Fruit fly (Drosophila melanogaster) whole organism, prepupa: Measurements from ENCODE around the gene CG2147.

Experiments
- Blimp-1 ChIP-seq: fragments of 200-800 bp; sonication (Bioruptor generic); optimal IDR thresholded peaks from 3 replicates; lab custom pipeline; 2017; ENCODE audit warnings: missing biosample characterization, missing genetic modification characterization, mild to moderate bottlenecking, moderate library complexity, missing genetic modification reagents
- CG11294 ChIP-seq: fragments of 200-800 bp; sonication (Bioruptor generic); IDR thresholded peaks from 2 replicates; pipeline ENCODE4 v1.3.6; 2022; ENCODE audit warnings: missing biosample characterization, missing genetic modification characterization
- CG15336 ChIP-seq: fragments of 200-800 bp; sonication (Bioruptor generic); IDR thresholded peaks from 2 replicates; pipeline ENCODE4 v1.3.6; 2022; ENCODE audit warnings: missing biosample characterization, missing genetic modification characterization
- CG1621 ChIP-seq: fragments of 200-800 bp; sonication (Bioruptor generic); optimal IDR thresholded peaks from 3 replicates; lab custom pipeline; 2018; ENCODE audit warnings: missing biosample characterization, mild to moderate bottlenecking, missing genetic modification characterization
- CG16779 ChIP-seq: fragments of 200-800 bp; sonication (Bioruptor generic); optimal IDR thresholded peaks from 3 replicates; lab custom pipeline; 2017; ENCODE audit warnings: missing biosample characterization, mild to moderate bottlenecking, missing genetic modification characterization
- CG31627 ChIP-seq: fragments of 200-800 bp; sonication (Bioruptor generic); optimal IDR thresholded peaks from 3 replicates; lab custom pipeline; 2016; ENCODE audit warnings: missing biosample characterization, missing genetic modification characterization
- CG34406 ChIP-seq: fragments of 200-800 bp; sonication (Bioruptor generic); optimal IDR thresholded peaks from 3 replicates; lab custom pipeline; 2016; ENCODE audit warnings: missing biosample characterization, missing genetic modification characterization
- CG3919 ChIP-seq: fragments of 200-800 bp; sonication (Bioruptor generic); optimal IDR thresholded peaks from 3 replicates; lab custom pipeline; 2016; ENCODE audit warnings: missing biosample characterization, missing genetic modification characterization
- CG4318 ChIP-seq: fragments of 200-800 bp; sonication (Bioruptor generic); optimal IDR thresholded peaks from 3 replicates; lab custom pipeline; 2017; ENCODE audit warnings: missing biosample characterization, mild to moderate bottlenecking, missing genetic modification characterization
- CG6163 ChIP-seq: fragments of 200-800 bp; sonication (Bioruptor generic); IDR thresholded peaks from 3 replicates; pipeline ENCODE4 v1.3.6; 2022; ENCODE audit warnings: missing biosample characterization, missing genetic modification characterization
- CG6276 ChIP-seq: fragments of 200-800 bp; sonication (Bioruptor generic); optimal IDR thresholded peaks from 2 replicates; lab custom pipeline; 2017; ENCODE audit warnings: missing biosample characterization, mild to moderate bottlenecking, missing genetic modification characterization
- CG6792 ChIP-seq: fragments of 200-800 bp; sonication (Bioruptor generic); optimal IDR thresholded peaks from 3 replicates; lab custom pipeline; 2016; ENCODE audit warnings: missing biosample characterization, missing genetic modification characterization
- CG6808 ChIP-seq: fragments of 200-800 bp; sonication (Bioruptor generic); optimal IDR thresholded peaks from 3 replicates; lab custom pipeline; 2017; ENCODE audit warnings: missing biosample characterization, missing genetic modification characterization, mild to moderate bottlenecking, moderate library complexity, missing genetic modification reagents
- CG6854 ChIP-seq: fragments of 200-800 bp; sonication (Bioruptor generic); optimal IDR thresholded peaks from 2 replicates; lab custom pipeline; 2017; ENCODE audit warnings: missing biosample characterization, mild to moderate bottlenecking, missing genetic modification characterization
- CG7368 ChIP-seq: fragments of 200-800 bp; sonication (Bioruptor generic); optimal IDR thresholded peaks from 3 replicates; lab custom pipeline; 2016; ENCODE audit warnings: missing biosample characterization, missing genetic modification characterization
- CG8119 ChIP-seq: fragments of 200-800 bp; sonication (Bioruptor generic); IDR thresholded peaks from 3 replicates; pipeline ENCODE4 v1.3.6; 2022; ENCODE audit warnings: missing biosample characterization, missing genetic modification characterization
- CG8632 ChIP-seq: fragments of 200-800 bp; sonication (Bioruptor generic); optimal IDR thresholded peaks from 3 replicates; lab custom pipeline; 2016; ENCODE audit warnings: missing biosample characterization, missing genetic modification characterization
- CG9139 ChIP-seq: fragments of 200-800 bp; sonication (Bioruptor generic); optimal IDR thresholded peaks from 3 replicates; lab custom pipeline; 2017; ENCODE audit warnings: missing biosample characterization, mild to moderate bottlenecking, missing genetic modification characterization
- Eip78C ChIP-seq: fragments of 200-800 bp; sonication (Bioruptor generic); peaks from one replicate; lab custom pipeline; 2016; ENCODE audit warnings: missing biosample characterization, missing genetic modification characterization
- Eip93F ChIP-seq: fragments of 200-800 bp; sonication (Bioruptor generic); optimal IDR thresholded peaks from 2 replicates; lab custom pipeline; 2016; ENCODE audit warnings: missing biosample characterization, mild to moderate bottlenecking, missing genetic modification characterization
- Ets21C ChIP-seq: fragments of 200-800 bp; sonication (Bioruptor generic); optimal IDR thresholded peaks from 3 replicates; lab custom pipeline; 2016; ENCODE audit warnings: missing biosample characterization, missing genetic modification characterization
- Ets96B ChIP-seq: fragments of 200-800 bp; optimal IDR thresholded peaks from 2 replicates; lab custom pipeline; 2019; ENCODE audit warnings: missing biosample characterization, mild to moderate bottlenecking, missing genetic modification characterization, moderate library complexity
- Gug ChIP-seq: fragments of 200-800 bp; sonication (Bioruptor generic); IDR thresholded peaks from 2 replicates; pipeline ENCODE4 v1.3.6; 2022; ENCODE audit warnings: missing biosample characterization, missing genetic modification characterization
- Hr38 ChIP-seq: sonication (Bioruptor generic); optimal IDR thresholded peaks from 2 replicates; lab custom pipeline; 2016; ENCODE audit warnings: missing biosample characterization, missing genetic modification characterization
- Hr4 ChIP-seq: fragments of 200-800 bp; sonication (Bioruptor generic); optimal IDR thresholded peaks from 3 replicates; lab custom pipeline; 2016; ENCODE audit warnings: missing biosample characterization, missing genetic modification characterization
- OdsH ChIP-seq: fragments of 200-800 bp; sonication (Bioruptor generic); optimal IDR thresholded peaks from 3 replicates; lab custom pipeline; 2016; ENCODE audit warnings: missing biosample characterization, missing genetic modification characterization
- Smox ChIP-seq: fragments of 200-800 bp; sonication (Bioruptor generic); optimal IDR thresholded peaks from 3 replicates; lab custom pipeline; 2016; ENCODE audit warnings: missing biosample characterization, missing genetic modification characterization
- Sox14 ChIP-seq: fragments of 200-800 bp; sonication (Bioruptor generic); optimal IDR thresholded peaks from 3 replicates; lab custom pipeline; 2016; ENCODE audit warnings: missing biosample characterization, missing genetic modification characterization
- Sox15 ChIP-seq: fragments of 200-800 bp; sonication (Bioruptor generic); optimal IDR thresholded peaks from 3 replicates; lab custom pipeline; 2016; ENCODE audit warnings: missing biosample characterization, missing genetic modification characterization
- achi ChIP-seq: fragments of 200-800 bp; sonication (Bioruptor generic); optimal IDR thresholded peaks from 3 replicates; lab custom pipeline; 2016; ENCODE audit warnings: missing biosample characterization, missing genetic modification characterization
- dac ChIP-seq: fragments of 200-800 bp; sonication (Bioruptor generic); optimal IDR thresholded peaks from 2 replicates; lab custom pipeline; 2017; ENCODE audit warnings: missing biosample characterization, mild to moderate bottlenecking, missing genetic modification characterization
- dsx ChIP-seq: fragments of 200-800 bp; optimal IDR thresholded peaks from 3 replicates; lab custom pipeline; 2019; ENCODE audit warnings: missing biosample characterization, mild to moderate bottlenecking, missing genetic modification characterization, moderate library complexity; ENCODE audit not compliant: poor library complexity, severe bottlenecking
- eg ChIP-seq: fragments of 200-800 bp; sonication (Bioruptor generic); IDR thresholded peaks from 3 replicates; pipeline ENCODE4 v1.3.6; 2022; ENCODE audit warnings: missing biosample characterization, missing genetic modification characterization
- fd59A ChIP-seq: fragments of 200-800 bp; sonication (Bioruptor generic); optimal IDR thresholded peaks from 2 replicates; lab custom pipeline; 2017; ENCODE audit warnings: missing biosample characterization, mild to moderate bottlenecking, missing genetic modification characterization, missing genetic modification reagents
- fd85E ChIP-seq: fragments of 200-800 bp; sonication (Bioruptor generic); optimal IDR thresholded peaks from 3 replicates; lab custom pipeline; 2016; ENCODE audit warnings: missing biosample characterization, missing genetic modification characterization
- fkh ChIP-seq: fragments of 200-800 bp; sonication (Bioruptor generic); optimal IDR thresholded peaks from 3 replicates; lab custom pipeline; 2017; ENCODE audit warnings: missing biosample characterization, mild to moderate bottlenecking, missing genetic modification characterization, moderate library complexity
- lz ChIP-seq: fragments of 200-800 bp; sonication (Bioruptor generic); optimal IDR thresholded peaks from 3 replicates; lab custom pipeline; 2016; ENCODE audit warnings: missing biosample characterization, missing genetic modification characterization
- pdm3 ChIP-seq: fragments of 200-800 bp; sonication (Bioruptor generic); optimal IDR thresholded peaks from 3 replicates; lab custom pipeline; 2016; ENCODE audit warnings: missing biosample characterization, missing genetic modification characterization
- salr ChIP-seq, 2 experiments: fragments of 200-800 bp; sonication (Bioruptor generic); optimal IDR thresholded peaks; 3 replicates each; lab custom pipeline; 2016 to 2018; ENCODE audit warnings: missing biosample characterization in 2 of 2, missing genetic modification characterization in 2 of 2, mild to moderate bottlenecking in 1 of 2
- spab ChIP-seq: fragments of 200-800 bp; sonication (Bioruptor generic); optimal IDR thresholded peaks from 2 replicates; lab custom pipeline; 2017; ENCODE audit warnings: missing biosample characterization, mild to moderate bottlenecking, missing genetic modification characterization, missing genetic modification reagents
- svp ChIP-seq: fragments of 200-800 bp; sonication (Bioruptor generic); peaks from one replicate; lab custom pipeline; 2016; ENCODE audit warnings: missing biosample characterization, missing genetic modification characterization
- vri ChIP-seq: fragments of 200-800 bp; sonication (Bioruptor generic); optimal IDR thresholded peaks from 3 replicates; lab custom pipeline; 2016; ENCODE audit warnings: missing biosample characterization, mild to moderate bottlenecking, missing genetic modification characterization

The CG2147 gene

dm6 chrX:8193017-8193556 lies 47.4 kb upstream of the CG2147 start (continued):
- TF ChIP-seq OdsH (GFP tag; lab: Kevin White, UChicago): no peak
- no peak for TF ChIP-seq fd59A (GFP tag; lab: Kevin White, UChicago)
- TF ChIP-seq CG31627 (GFP tag; lab: Kevin White, UChicago): no peak
- peak; percentile 71 for TF ChIP-seq Eip78C (GFP tag; lab: Kevin White, UChicago)
- no peak for TF ChIP-seq Smox (GFP tag; lab: Kevin White, UChicago)
- TF ChIP-seq CG11294 (GFP tag; lab: Robert Waterston, UW): no peak
- TF ChIP-seq CG6163: peak; percentile 67
- no peak for TF ChIP-seq Hr38 (GFP tag; lab: Kevin White, UChicago)
- TF ChIP-seq Blimp-1 (GFP tag; lab: Kevin White, UChicago): no peak
- TF ChIP-seq CG6808 (GFP tag; lab: Kevin White, UChicago): no peak
- TF ChIP-seq CG7368: no peak
- TF ChIP-seq dac (GFP tag; lab: Kevin White, UChicago): no peak
- TF ChIP-seq CG34406 (GFP tag; lab: Kevin White, UChicago): peak; percentile 8
- TF ChIP-seq Sox15 (GFP tag; lab: Kevin White, UChicago): no peak
- no peak for TF ChIP-seq spab (GFP tag; lab: Kevin White, UChicago)
- no peak for TF ChIP-seq CG6792 (GFP tag; lab: Kevin White, UChicago)
- TF ChIP-seq CG6276 (GFP tag; lab: Kevin White, UChicago): no peak
- TF ChIP-seq Ets96B: no peak
- no peak for TF ChIP-seq vri (GFP tag; lab: Kevin White, UChicago)

dm6 chrX:8194559-8194958 lies 45.9 kb upstream of the CG2147 start:
- TF ChIP-seq CG6808 (GFP tag; lab: Kevin White, UChicago) (peak; percentile 17), Hr38 (GFP tag; lab: Kevin White, UChicago) (no peak), fkh (GFP tag; lab: Kevin White, UChicago) (peak; percentile 4), Eip78C (GFP tag; lab: Kevin White, UChicago) (peak; percentile 15), CG15336 (GFP tag; lab: Robert Waterston, UW) (0 out of 2 replicates have a peak, but pooled peaks have one; percentile 29)

- TF ChIP-seq Sox15 (GFP tag; lab: Kevin White, UChicago) (no peak), CG6854 (GFP tag; lab: Kevin White, UChicago) (peak; percentile 36), CG6792 (GFP tag; lab: Kevin White, UChicago) (no peak), CG7368 (no peak), Smox (GFP tag; lab: Kevin White, UChicago) (no peak)
Observed at dm6 chrX:8195449-8196156, 44.9 kb upstream of the CG2147 start.

- TF ChIP-seq CG8119 (GFP tag; lab: Robert Waterston, UW) (no peak), lz (peak; percentile 60), fd85E (GFP tag; lab: Kevin White, UChicago) (no peak), CG6792 (GFP tag; lab: Kevin White, UChicago) (no peak), pdm3 (GFP tag; lab: Kevin White, UChicago) (peak; percentile 35), CG1621 (tag; lab: Kevin White, UChicago) (no peak), CG6854 (GFP tag; lab: Kevin White, UChicago) (no peak), CG4318 (peak; percentile 33), salr (GFP tag; optimal IDR thresholded peaks at IDR 0.05; lab: Kevin White, UChicago) (peak in 1 of 2 experiments; percentile 1), Hr4 (GFP tag; lab: Kevin White, UChicago) (peak; percentile 10), CG16779 (no peak), Ets21C (GFP tag; lab: Kevin White, UChicago) (peak; percentile 8), eg (0 out of 3 replicates have a peak, but pooled peaks have one; percentile 3), CG34406 (GFP tag; lab: Kevin White, UChicago) (peak; percentile 35), CG9139 (no peak), achi (GFP tag; lab: Kevin White, UChicago) (peak; percentile 23), CG7368 (no peak), dsx (no peak), CG8632 (peak; percentile 8), Eip93F (no peak), spab (GFP tag; lab: Kevin White, UChicago) (peak; percentile 30), CG3919 (peak; percentile 9), CG6276 (GFP tag; lab: Kevin White, UChicago) (peak; percentile 47), Gug (no peak), dac (GFP tag; lab: Kevin White, UChicago) (peak; percentile 1), Sox15 (GFP tag; lab: Kevin White, UChicago) (peak; percentile 9), CG15336 (GFP tag; lab: Robert Waterston, UW) (no peak), Sox14 (GFP tag; lab: Kevin White, UChicago) (no peak), svp (GFP tag; lab: Kevin White, UChicago) (peak; percentile 62)
Observed at dm6 chrX:8196157-8196526, 44.3 kb upstream of the CG2147 start.
